Worm (Caenorhabditis elegans): ENCODE measurements around the gene srt-50.

- TF ChIP-seq che-1 (tag; optimal IDR thresholded peaks at IDR 0.05) = no peak
- no peak for TF ChIP-seq ets-4 (tag; optimal IDR thresholded peaks at IDR 0.05)
- no peak for TF ChIP-seq ama-1 (optimal IDR thresholded peaks at IDR 0.05)
- TF ChIP-seq dmd-4 (tag; optimal IDR thresholded peaks at IDR 0.05; ENCODE audit: borderline replicate concordance) = no peak
- no peak for TF ChIP-seq ztf-16 (tag; optimal IDR thresholded peaks at IDR 0.05)
- TF ChIP-seq sox-2 (GFP tag; IDR thresholded peaks at IDR 0.05) = no peak
- no peak for TF ChIP-seq mec-3 (tag; optimal IDR thresholded peaks at IDR 0.05; ENCODE audit: borderline replicate concordance)
- no peak for TF ChIP-seq ceh-19 (GFP tag; optimal IDR thresholded peaks at IDR 0.05)
- no peak for TF ChIP-seq ceh-45 (GFP tag; IDR thresholded peaks at IDR 0.05)
- TF ChIP-seq pha-4 (tag; optimal IDR thresholded peaks at IDR 0.05) = no peak
Measured at ce11 chrIV:15029565-15029964, 44.9 kb upstream of the srt-50 start.

Data from whole organism, late embryonic.